Fruit fly (Drosophila melanogaster): ENCODE results near the gene CG3402.

CG3402 gene

DNA sequence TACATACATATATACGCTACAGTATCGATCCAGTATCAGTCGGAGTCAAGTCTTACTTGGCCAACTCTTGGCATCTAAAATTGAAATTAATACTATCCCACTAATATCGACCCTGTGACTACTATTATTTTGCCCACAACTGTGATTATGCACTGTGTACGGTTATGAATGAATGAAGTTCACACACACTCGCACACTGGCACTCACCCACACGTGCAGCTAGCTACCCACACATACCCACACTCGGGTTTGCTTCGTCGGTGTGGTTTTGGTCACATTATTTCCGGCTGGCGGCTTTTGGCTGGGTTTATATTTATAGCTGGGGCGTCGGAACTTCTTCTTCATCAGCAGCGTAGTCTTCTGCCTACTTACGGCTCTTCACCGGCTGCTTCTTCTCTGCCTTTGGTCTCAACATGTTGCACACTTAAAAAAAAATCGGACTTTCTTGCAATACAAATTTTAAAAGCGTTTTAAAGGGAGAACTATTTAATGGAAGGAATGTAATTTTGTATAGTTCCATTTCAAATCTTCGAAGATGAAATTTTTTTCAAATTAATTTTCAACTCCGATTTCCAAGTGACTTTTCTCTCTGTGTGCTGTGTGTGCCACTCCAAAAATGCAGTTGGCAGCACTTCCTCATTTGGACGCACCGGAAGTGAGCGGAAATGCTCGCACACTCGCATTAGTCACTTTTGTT, 18.2 kb downstream of the CG3402 start (continued):
- TF ChIP-seq sd (tag; optimal IDR thresholded peaks at IDR 0.05) (no peak), CG32767 (GFP tag; IDR thresholded peaks at IDR 0.05) (peak; percentile 92), her (GFP tag; optimal IDR thresholded peaks at IDR 0.05) (peak; percentile 89), ERR (GFP tag; optimal IDR thresholded peaks at IDR 0.05) (peak; percentile 73), CG34224 (GFP tag; IDR thresholded peaks at IDR 0.05; ENCODE audit: partially characterized antibody) (no peak), Sry-δ (GFP tag; optimal IDR thresholded peaks at IDR 0.05) (peak; percentile 59), seq (GFP tag; IDR thresholded peaks at IDR 0.05) (peak; percentile 88), CG6272 (GFP tag; IDR thresholded peaks at IDR 0.05) (peak; percentile 82), CG1792 (GFP tag; optimal IDR thresholded peaks at IDR 0.05) (peak; percentile 88), gem (tag; optimal IDR thresholded peaks at IDR 0.05) (peak; percentile 96), otp (GFP tag; IDR thresholded peaks at IDR 0.05) (peak; percentile 95), Ssrp (tag; optimal IDR thresholded peaks at IDR 0.05) (peak; percentile 95), CG6175 (GFP tag; IDR thresholded peaks at IDR 0.05) (peak; percentile 75; the same call in 2 of the 3 replicates), Elba2 (GFP tag; optimal IDR thresholded peaks at IDR 0.05) (peak; percentile 69), ems (GFP tag; optimal IDR thresholded peaks at IDR 0.05) (peak; percentile 90), Dip3 (GFP tag; optimal IDR thresholded peaks at IDR 0.05) (peak; percentile 77), croc (GFP tag; conservative IDR thresholded peaks at IDR 0.05) (peak; percentile 92), tin (GFP tag; optimal IDR thresholded peaks at IDR 0.05) (peak; percentile 92), Dfd (GFP tag; optimal IDR thresholded peaks at IDR 0.05) (no peak), ase (GFP tag; IDR thresholded peaks at IDR 0.05) (peak; percentile 87), gsb-n (tag; optimal IDR thresholded peaks at IDR 0.05) (peak; percentile 94), Aef1 (GFP tag; IDR thresholded peaks at IDR 0.05) (peak; percentile 79), grau (tag; optimal IDR thresholded peaks at IDR 0.05) (peak; percentile 85), cas (GFP tag; IDR thresholded peaks at IDR 0.05) (no peak), CG5953 (GFP tag; IDR thresholded peaks at IDR 0.05) (peak; percentile 92), CG8924 (tag; optimal IDR thresholded peaks at IDR 0.05) (peak; percentile 91), CG12769 (tag; optimal IDR thresholded peaks at IDR 0.05) (peak; percentile 47), CG2116 (GFP tag; optimal IDR thresholded peaks at IDR 0.05) (peak; percentile 59), HLH3B (GFP tag; IDR thresholded peaks at IDR 0.05) (peak; percentile 91), CG31224 (GFP tag; IDR thresholded peaks at IDR 0.05) (peak; percentile 65), CG34376 (GFP tag; optimal IDR thresholded peaks at IDR 0.05) (no peak), Hey (tag; optimal IDR thresholded peaks at IDR 0.05) (peak; percentile 59), nerfin-2 (GFP tag; IDR thresholded peaks at IDR 0.05; ENCODE audit: partially characterized antibody) (no peak), CG4282 (GFP tag; optimal IDR thresholded peaks at IDR 0.05) (peak; percentile 81), sisA (GFP tag; IDR thresholded peaks at IDR 0.05) (peak; percentile 93), pan (optimal IDR thresholded peaks at IDR 0.05) (no peak), pan (GFP tag; optimal IDR thresholded peaks at IDR 0.05 in 1 of 2, IDR thresholded peaks at IDR 0.05 in 1 of 2) (peak in 1 of 2 experiments; percentile 91), Taf1 (GFP tag; IDR thresholded peaks at IDR 0.05) (0 out of 2 replicates have a peak, but pooled peaks have one; percentile 37), D19B (GFP tag; optimal IDR thresholded peaks at IDR 0.05) (peak; percentile 25), trem (tag; optimal IDR thresholded peaks at IDR 0.05) (peak; percentile 96), Myb (GFP tag; optimal IDR thresholded peaks at IDR 0.05) (peak; percentile 75), CG6813 (GFP tag; optimal IDR thresholded peaks at IDR 0.05) (peak; percentile 89), da (GFP tag; optimal IDR thresholded peaks at IDR 0.05) (peak; percentile 93), GATAe (GFP tag; conservative IDR thresholded peaks at IDR 0.05) (no peak), ewg (GFP tag; optimal IDR thresholded peaks at IDR 0.05) (peak; percentile 89), wdn (GFP tag; IDR thresholded peaks at IDR 0.05) (peak; percentile 82), Neu2 (GFP tag; optimal IDR thresholded peaks at IDR 0.05; ENCODE audit: borderline replicate concordance) (peak; percentile 68), ci (GFP tag; IDR thresholded peaks at IDR 0.05) (peak; percentile 97), fd64A (GFP tag; optimal IDR thresholded peaks at IDR 0.05) (peak; percentile 88), CG3407 (GFP tag; optimal IDR thresholded peaks at IDR 0.05) (peak; percentile 90), CG4854 (GFP tag; optimal IDR thresholded peaks at IDR 0.05) (peak; percentile 83)

Measured in whole organism, embryonic.